Worm (Caenorhabditis elegans) whole organism, L3 larva: Measurements from ENCODE around the gene T19H5.6.

Experiments
- R02D3.7 ChIP-seq: fragments of 150-350 bp; optimal IDR thresholded peaks from 2 replicates; lab custom pipeline; 2014; ENCODE audit warnings: missing biosample characterization, missing genetic modification characterization
- ama-1 ChIP-seq: fragments of 150-350 bp; optimal IDR thresholded peaks from 2 replicates; lab custom pipeline; 2018
- egl-27 ChIP-seq: sonication (generic microtip); optimal IDR thresholded peaks from 4 replicates; lab custom pipeline; 2017; ENCODE audit warnings: missing biosample characterization, missing genetic modification reagents, missing genetic modification characterization
- elt-1 ChIP-seq: fragments of 150-350 bp; optimal IDR thresholded peaks from 2 replicates; lab custom pipeline; 2014; ENCODE audit warnings: missing biosample characterization, missing genetic modification characterization
- fkh-10 ChIP-seq: sonication (generic microtip); optimal IDR thresholded peaks from 2 replicates; lab custom pipeline; 2017; ENCODE audit warnings: missing biosample characterization, missing genetic modification reagents, missing genetic modification characterization
- jun-1 ChIP-seq: fragments of 150-350 bp; optimal IDR thresholded peaks from 2 replicates; lab custom pipeline; 2014; ENCODE audit warnings: missing biosample characterization, missing genetic modification reagents, missing genetic modification characterization
- lin-15B ChIP-seq: fragments of 150-350 bp; optimal IDR thresholded peaks from 2 replicates; lab custom pipeline; 2014; ENCODE audit warnings: missing biosample characterization, missing genetic modification characterization
- lin-39 ChIP-seq: fragments of 150-350 bp; optimal IDR thresholded peaks from 2 replicates; lab custom pipeline; 2018; ENCODE audit warnings: missing biosample characterization, missing genetic modification reagents, missing genetic modification characterization
- nfya-1 ChIP-seq: sonication (generic microtip); optimal IDR thresholded peaks from 2 replicates; lab custom pipeline; 2017; ENCODE audit warnings: missing genetic modification characterization, mild to moderate bottlenecking, missing compliant biosample characterization, antibody characterized with exemption, moderate library complexity; ENCODE audit not compliant: insufficient read depth
- nhr-237 ChIP-seq: fragments of 150-350 bp; optimal IDR thresholded peaks from 2 replicates; lab custom pipeline; 2014; ENCODE audit warnings: missing biosample characterization, missing genetic modification characterization
- nhr-77 ChIP-seq: fragments of 150-350 bp; optimal IDR thresholded peaks from 2 replicates; lab custom pipeline; 2014; ENCODE audit warnings: missing biosample characterization, missing genetic modification characterization
- skn-1 ChIP-seq: fragments of 150-350 bp; optimal IDR thresholded peaks from 2 replicates; lab custom pipeline; 2014; ENCODE audit warnings: missing biosample characterization, missing genetic modification characterization
- tbx-2 ChIP-seq: sonication (generic microtip); optimal IDR thresholded peaks from 2 replicates; lab custom pipeline; 2016; ENCODE audit warnings: mild to moderate bottlenecking, missing genetic modification characterization, missing compliant biosample characterization
- unc-39 ChIP-seq: sonication (generic microtip); optimal IDR thresholded peaks from 4 replicates; lab custom pipeline; 2017; ENCODE audit warnings: missing biosample characterization, missing genetic modification characterization

DNA sequence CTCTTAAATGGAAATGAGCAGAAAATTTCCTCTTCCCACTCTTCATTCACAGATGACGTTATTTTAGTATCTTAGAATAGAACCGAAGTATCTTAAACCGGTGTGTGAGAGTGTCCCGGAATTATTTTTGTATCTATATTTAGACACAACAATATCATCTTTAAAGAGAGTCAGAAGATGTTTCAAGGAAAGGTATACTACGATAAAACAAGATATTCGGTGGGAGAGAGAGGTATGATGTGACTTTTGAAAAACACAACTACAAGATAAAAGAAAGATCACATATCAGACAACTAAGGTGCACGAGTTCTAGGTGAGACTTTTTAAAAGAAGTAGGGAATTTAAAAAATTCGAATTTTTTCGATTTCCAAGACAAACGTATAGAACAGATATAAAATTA lies 20.6 kb upstream of the T19H5.6 start:
- TF ChIP-seq nfya-1 (no peak), ama-1 (lab: Kevin White, UChicago) (no peak), lin-39 (tag; lab: Kevin White, UChicago) (no peak), skn-1 (tag; lab: Kevin White, UChicago) (no peak), tbx-2 (tag; lab: Kevin White, UChicago) (no peak), jun-1 (tag; lab: Kevin White, UChicago) (no peak), egl-27 (tag; lab: Kevin White, UChicago) (no peak), nhr-77 (tag; lab: Kevin White, UChicago) (no peak), nhr-237 (no peak), unc-39 (tag; lab: Kevin White, UChicago) (no peak), fkh-10 (GFP tag; lab: Kevin White, UChicago) (no peak), lin-15B (tag; lab: Kevin White, UChicago) (no peak), R02D3.7 (no peak), elt-1 (tag; lab: Kevin White, UChicago) (no peak)
